Worm (Caenorhabditis elegans) whole organism, midembryonic: ENCODE measurements around the gene F32A5.4.

Source experiments
- T22C8.4 ChIP-seq: fragments of 200-800 bp; sonication (Bioruptor generic); IDR thresholded peaks from 2 replicates; pipeline ENCODE4 v1.3.6; 2022; ENCODE audit warnings: missing genetic modification characterization, missing compliant biosample characterization
- cog-1 ChIP-seq: sonication (generic microtip); optimal IDR thresholded peaks from 2 replicates; lab custom pipeline; 2016; ENCODE audit warnings: missing genetic modification characterization, missing compliant biosample characterization
- flt-1 ChIP-seq: fragments of 200-800 bp; sonication (Bioruptor generic); IDR thresholded peaks from 2 replicates; pipeline ENCODE4 v1.3.6; 2022; ENCODE audit warnings: missing genetic modification characterization, missing compliant biosample characterization
- klf-2 ChIP-seq: fragments of 200-800 bp; sonication (Bioruptor generic); conservative IDR thresholded peaks from 2 replicates; pipeline ENCODE4 v1.3.6; 2022; ENCODE audit warnings: missing genetic modification reagents, missing genetic modification characterization, missing compliant biosample characterization
- med-1 ChIP-seq: sonication (generic microtip); optimal IDR thresholded peaks from 2 replicates; lab custom pipeline; 2017; ENCODE audit warnings: missing genetic modification characterization, mild to moderate bottlenecking, missing compliant biosample characterization, antibody characterized with exemption, missing genetic modification reagents; ENCODE audit not compliant: insufficient read depth
- ref-1 ChIP-seq: fragments of 200-800 bp; sonication (Bioruptor generic); conservative IDR thresholded peaks from 2 replicates; pipeline ENCODE4 v1.3.6; 2022; ENCODE audit warnings: missing genetic modification reagents, missing genetic modification characterization, missing compliant biosample characterization
- tab-1 ChIP-seq: fragments of 200-800 bp; sonication (Bioruptor generic); IDR thresholded peaks from 2 replicates; pipeline ENCODE4 v1.3.6; 2022; ENCODE audit warnings: missing genetic modification characterization, missing compliant biosample characterization
- ztf-23 ChIP-seq: fragments of 200-800 bp; sonication (Bioruptor generic); IDR thresholded peaks from 2 replicates; pipeline ENCODE4 v1.3.6; 2022; ENCODE audit warnings: missing genetic modification reagents, missing genetic modification characterization, missing compliant biosample characterization
- ztf-29 ChIP-seq: fragments of 200-800 bp; sonication (Bioruptor generic); IDR thresholded peaks from 2 replicates; pipeline ENCODE4 v1.3.6; 2022; ENCODE audit warnings: missing genetic modification reagents, missing genetic modification characterization, missing compliant biosample characterization

F32A5.4 gene

ce11 chrII:7238791-7239190 lies 9.8 kb downstream of the F32A5.4 start:
- TF ChIP-seq klf-2 (GFP tag; lab: Robert Waterston, UW) (no peak), tab-1 (GFP tag; lab: Robert Waterston, UW) (no peak), med-1 (GFP tag; lab: Kevin White, UChicago) (no peak), ztf-29 (GFP tag; lab: Robert Waterston, UW) (no peak), ztf-23 (GFP tag; lab: Robert Waterston, UW) (no peak)

- no peak for TF ChIP-seq T22C8.4 (GFP tag; lab: Robert Waterston, UW)
- no peak for TF ChIP-seq flt-1 (GFP tag; lab: Robert Waterston, UW)
- no peak for TF ChIP-seq tab-1 (GFP tag; lab: Robert Waterston, UW)
- TF ChIP-seq ztf-23 (GFP tag; lab: Robert Waterston, UW), result no peak
- no peak for TF ChIP-seq klf-2 (GFP tag; lab: Robert Waterston, UW)
- no peak for TF ChIP-seq ztf-29 (GFP tag; lab: Robert Waterston, UW)
- TF ChIP-seq med-1 (GFP tag; lab: Kevin White, UChicago), result no peak
- no peak for TF ChIP-seq cog-1 (tag; lab: Kevin White, UChicago)
- no peak for TF ChIP-seq ref-1 (GFP tag; lab: Robert Waterston, UW)
Measured at ce11 chrII:7239705-7240104, 10.8 kb downstream of the F32A5.4 start.

DNA sequence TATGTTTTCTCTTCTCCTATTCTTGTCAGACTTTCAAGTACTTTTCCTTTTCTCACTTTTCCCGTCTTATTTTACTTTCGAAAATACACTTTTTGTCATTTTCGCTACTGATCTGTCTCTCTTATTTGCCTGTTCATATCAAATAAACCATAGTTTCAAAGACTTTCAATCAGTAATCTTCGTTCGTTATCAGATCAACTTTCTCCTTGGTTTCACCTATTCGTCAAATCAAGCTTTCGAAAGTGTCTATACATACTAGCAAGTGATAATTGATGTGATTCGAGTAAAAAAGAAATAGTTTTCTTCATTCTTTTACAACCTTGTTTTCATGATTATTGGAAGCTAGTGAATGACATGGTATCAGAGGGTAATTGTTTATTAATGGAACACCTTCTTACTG lies 13.8 kb downstream of the F32A5.4 start:
- TF ChIP-seq cog-1 (tag; lab: Kevin White, UChicago), result no peak
- no peak for TF ChIP-seq flt-1 (GFP tag; lab: Robert Waterston, UW)
- no peak for TF ChIP-seq ztf-23 (GFP tag; lab: Robert Waterston, UW)
- no peak for TF ChIP-seq klf-2 (GFP tag; lab: Robert Waterston, UW)
- no peak for TF ChIP-seq tab-1 (GFP tag; lab: Robert Waterston, UW)
- TF ChIP-seq ref-1 (GFP tag; lab: Robert Waterston, UW), result no peak
- TF ChIP-seq med-1 (GFP tag; lab: Kevin White, UChicago), result no peak
- TF ChIP-seq ztf-29 (GFP tag; lab: Robert Waterston, UW), result no peak
- TF ChIP-seq T22C8.4 (GFP tag; lab: Robert Waterston, UW), result no peak

DNA sequence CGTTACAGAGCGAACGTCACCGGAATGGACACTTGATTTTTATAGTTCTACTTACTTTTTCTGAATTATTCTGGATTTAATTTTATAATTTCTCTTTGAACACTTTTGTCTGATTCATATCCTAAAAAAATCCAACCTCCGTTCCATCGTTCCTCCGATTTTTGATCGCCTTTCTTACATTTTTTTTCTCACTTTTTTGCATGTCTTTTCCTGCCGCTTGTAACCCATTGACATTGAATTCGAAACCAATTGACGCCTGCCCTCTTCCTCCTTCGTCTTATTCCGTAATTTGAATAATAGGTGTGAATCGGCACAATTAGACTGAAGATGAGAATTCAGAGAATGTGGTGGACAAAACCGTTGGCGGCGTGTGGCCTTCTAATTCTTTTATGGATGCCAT lies 16.6 kb downstream of the F32A5.4 start, which contains the start of gene skpo-3:
skpo-3 (plus strand) TSS at position 301 of the 400 bp plus-strand sequence.
- no peak for TF ChIP-seq tab-1 (GFP tag; lab: Robert Waterston, UW)
- TF ChIP-seq ref-1 (GFP tag; lab: Robert Waterston, UW), result no peak
- TF ChIP-seq flt-1 (GFP tag; lab: Robert Waterston, UW), result no peak
- no peak for TF ChIP-seq klf-2 (GFP tag; lab: Robert Waterston, UW)
- TF ChIP-seq cog-1 (tag; lab: Kevin White, UChicago), result no peak
- no peak for TF ChIP-seq ztf-29 (GFP tag; lab: Robert Waterston, UW)
- TF ChIP-seq med-1 (GFP tag; lab: Kevin White, UChicago), result no peak
- TF ChIP-seq T22C8.4 (GFP tag; lab: Robert Waterston, UW), result no peak

DNA sequence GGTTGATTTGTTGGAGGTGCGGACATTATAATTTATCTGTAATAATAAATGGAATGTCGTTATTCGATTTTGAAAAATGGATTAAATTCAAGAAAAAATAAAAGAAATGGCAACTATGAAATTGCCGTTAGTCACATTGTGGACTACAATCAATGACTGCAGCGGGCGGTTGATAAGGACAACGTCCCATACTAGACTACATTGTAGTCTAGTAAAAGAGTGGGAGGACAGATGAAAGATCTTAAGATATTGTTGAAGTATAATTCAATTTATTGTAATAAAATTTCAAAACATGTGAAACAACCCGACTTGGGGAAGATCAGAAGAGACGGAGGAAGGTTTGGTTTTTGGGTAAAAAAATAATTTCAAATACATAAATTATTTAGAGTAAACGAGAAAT lies 23.0 kb downstream of the F32A5.4 start, which contains the start of the genes prx-13 and ada-2:
prx-13 (minus strand) TSS at position 38 of the 400 bp plus-strand sequence.
ada-2 (plus strand) TSS at position 282 of the 400 bp plus-strand sequence.
- TF ChIP-seq ztf-23 (GFP tag; lab: Robert Waterston, UW) (no peak), flt-1 (GFP tag; lab: Robert Waterston, UW) (no peak), T22C8.4 (GFP tag; lab: Robert Waterston, UW) (no peak), cog-1 (tag; lab: Kevin White, UChicago) (no peak), klf-2 (GFP tag; lab: Robert Waterston, UW) (no peak), med-1 (GFP tag; lab: Kevin White, UChicago) (no peak), tab-1 (GFP tag; lab: Robert Waterston, UW) (no peak)

- TF ChIP-seq ztf-23 (GFP tag; lab: Robert Waterston, UW), result no peak
- no peak for TF ChIP-seq flt-1 (GFP tag; lab: Robert Waterston, UW)
- TF ChIP-seq cog-1 (tag; lab: Kevin White, UChicago), result no peak
- TF ChIP-seq klf-2 (GFP tag; lab: Robert Waterston, UW), result no peak
- no peak for TF ChIP-seq ref-1 (GFP tag; lab: Robert Waterston, UW)
- TF ChIP-seq ztf-29 (GFP tag; lab: Robert Waterston, UW), result no peak
- TF ChIP-seq tab-1 (GFP tag; lab: Robert Waterston, UW), result no peak
- TF ChIP-seq T22C8.4 (GFP tag; lab: Robert Waterston, UW), result no peak
- TF ChIP-seq med-1 (GFP tag; lab: Kevin White, UChicago), result no peak
Measured at ce11 chrII:7253073-7253472, 24.1 kb downstream of the F32A5.4 start, which contains the start of gene lsm-4. lsm-4 (minus strand) TSS chrII:7253163.

DNA sequence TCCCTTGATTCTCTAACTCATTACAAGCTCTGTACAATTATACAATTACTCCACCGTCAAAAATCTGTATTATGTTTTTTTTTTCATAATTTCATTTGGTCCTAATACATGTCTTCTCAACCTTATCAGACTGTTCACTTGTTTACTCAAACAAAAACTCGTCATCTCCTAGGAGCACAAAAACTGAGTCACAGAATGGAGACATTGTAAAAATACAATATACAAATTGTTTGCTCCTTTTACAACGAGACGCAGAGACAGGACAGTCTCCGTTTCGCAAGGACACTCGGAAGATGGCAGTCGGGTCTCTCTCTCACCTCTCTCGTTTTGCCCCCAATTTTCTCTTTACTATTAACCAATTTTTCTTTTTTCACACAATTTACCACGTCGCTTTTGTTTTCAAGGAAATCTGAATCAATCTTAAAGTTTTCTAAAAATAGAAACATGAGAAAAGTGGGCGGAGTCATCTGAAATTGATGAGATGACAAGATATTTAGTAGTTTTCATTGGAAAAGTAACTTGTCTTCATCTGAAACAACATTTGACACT lies 26.7 kb downstream of the F32A5.4 start, which contains the start of gene F32A5.8:
F32A5.8 (plus strand) TSS at position 499 of the 549 bp plus-strand sequence.
- TF ChIP-seq med-1 (GFP tag; lab: Kevin White, UChicago) (no peak), klf-2 (GFP tag; lab: Robert Waterston, UW) (no peak), tab-1 (GFP tag; lab: Robert Waterston, UW) (no peak), T22C8.4 (GFP tag; lab: Robert Waterston, UW) (no peak), ref-1 (GFP tag; lab: Robert Waterston, UW) (no peak), ztf-23 (GFP tag; lab: Robert Waterston, UW) (no peak), flt-1 (GFP tag; lab: Robert Waterston, UW) (no peak), ztf-29 (GFP tag; lab: Robert Waterston, UW) (no peak), cog-1 (tag; lab: Kevin White, UChicago) (no peak)

DNA sequence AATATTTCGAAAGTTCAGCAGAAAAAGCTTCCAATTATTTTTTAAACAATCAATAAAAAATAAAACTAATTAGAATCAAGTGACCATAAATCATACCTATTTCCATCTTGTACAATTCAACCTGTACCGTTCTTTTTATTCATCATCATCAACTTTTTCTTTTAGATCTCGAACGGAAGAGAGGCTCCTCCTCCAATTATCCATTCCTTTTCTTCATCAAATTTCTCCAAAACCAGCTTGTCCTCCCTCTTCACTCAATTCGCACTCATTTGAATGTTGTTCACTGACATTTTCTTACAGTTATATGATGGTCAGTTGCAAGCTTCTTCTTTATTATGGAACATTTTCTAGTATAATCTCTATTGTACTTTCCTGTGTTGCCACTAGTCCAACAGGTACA lies 32.9 kb downstream of the F32A5.4 start, which contains the start of gene C30G12.4:
C30G12.4 (plus strand) TSS at position 301 of the 400 bp plus-strand sequence.
- TF ChIP-seq ztf-23 (GFP tag; lab: Robert Waterston, UW) (no peak), klf-2 (GFP tag; lab: Robert Waterston, UW) (no peak), cog-1 (tag; lab: Kevin White, UChicago) (no peak), flt-1 (GFP tag; lab: Robert Waterston, UW) (no peak), ztf-29 (GFP tag; lab: Robert Waterston, UW) (no peak), med-1 (GFP tag; lab: Kevin White, UChicago) (no peak), tab-1 (GFP tag; lab: Robert Waterston, UW) (no peak), ref-1 (GFP tag; lab: Robert Waterston, UW) (no peak), T22C8.4 (GFP tag; lab: Robert Waterston, UW) (no peak)
